Fruit fly (Drosophila melanogaster): ENCODE measurements around the gene CG3823.
A peak's percentile ranks its signal among the peaks of the same experiment; 100 is the strongest.

The CG3823 gene

DNA sequence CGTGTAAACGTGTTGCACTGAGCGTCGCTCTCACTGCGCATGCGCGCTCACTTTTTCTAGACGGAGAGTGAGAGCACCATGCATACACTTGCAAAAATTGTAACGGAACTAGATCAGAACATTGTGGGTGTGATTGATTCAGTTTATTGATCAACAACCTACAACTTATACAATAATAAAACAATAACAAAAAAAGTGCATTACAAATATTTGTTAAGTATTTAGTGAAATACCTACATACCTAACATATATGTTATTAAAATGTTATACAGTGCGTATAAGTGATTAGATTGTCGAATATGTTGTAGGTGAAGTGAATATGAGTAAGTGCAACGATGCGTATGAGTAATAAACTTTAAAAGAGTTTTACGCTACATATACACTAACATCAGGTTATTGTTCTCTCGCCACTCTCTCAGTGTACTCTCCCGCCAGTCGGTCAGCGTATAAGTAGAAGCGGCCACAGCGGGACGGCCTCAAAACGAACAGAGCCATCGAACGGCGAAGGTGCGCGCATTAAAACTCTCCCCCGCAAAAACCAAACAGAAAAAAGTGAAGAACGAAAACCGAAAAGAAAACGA is 26.7 kb downstream of the CG3823 start, which contains the start of gene CG42240 (continued):
- peak; percentile 72 for TF ChIP-seq dmrt11E (tag; optimal IDR thresholded peaks at IDR 0.05)
- no peak for TF ChIP-seq CG42726 (GFP tag; IDR thresholded peaks at IDR 0.05; ENCODE audit: partially characterized antibody)
- peak; percentile 56 for TF ChIP-seq tx (GFP tag; optimal IDR thresholded peaks at IDR 0.05)
- TF ChIP-seq dan (GFP tag; IDR thresholded peaks at IDR 0.05), result peak; percentile 4; the same call in 1 of the 2 replicates
- TF ChIP-seq CG31388 (GFP tag; optimal IDR thresholded peaks at IDR 0.05), result peak; percentile 81
- peak; percentile 59; the same call in 1 of the 2 replicates for TF ChIP-seq E2f2 (GFP tag; IDR thresholded peaks at IDR 0.05)
- TF ChIP-seq B-H2 (GFP tag; optimal IDR thresholded peaks at IDR 0.05), result peak; percentile 57
- no peak for TF ChIP-seq nerfin-2 (GFP tag; IDR thresholded peaks at IDR 0.05; ENCODE audit: partially characterized antibody)
- 0 out of 3 replicates have a peak, but pooled peaks have one; percentile 48 for TF ChIP-seq ken (GFP tag; IDR thresholded peaks at IDR 0.05)
- TF ChIP-seq CG12104 (GFP tag; optimal IDR thresholded peaks at IDR 0.05), result peak; percentile 91
- peak; percentile 86 for TF ChIP-seq esg (GFP tag; conservative IDR thresholded peaks at IDR 0.05)
- TF ChIP-seq CG6683 (GFP tag; optimal IDR thresholded peaks at IDR 0.05), result peak; percentile 81
- TF ChIP-seq Mes4 (GFP tag; optimal IDR thresholded peaks at IDR 0.05), result peak; percentile 82
- TF ChIP-seq CG2116 (GFP tag; optimal IDR thresholded peaks at IDR 0.05), result peak; percentile 73
- peak; percentile 61 for TF ChIP-seq disco-r (GFP tag; optimal IDR thresholded peaks at IDR 0.05)
- peak; percentile 71; the same call in 1 of the 2 replicates for TF ChIP-seq stc (GFP tag; IDR thresholded peaks at IDR 0.05)
- peak; percentile 16 for TF ChIP-seq sima (GFP tag; optimal IDR thresholded peaks at IDR 0.05)
- TF ChIP-seq CG11560 (tag; IDR thresholded peaks at IDR 0.05), result peak; percentile 60; the same call in 2 of the 3 replicates
- TF ChIP-seq grn (GFP tag; optimal IDR thresholded peaks at IDR 0.05), result no peak
- peak; percentile 80 for TF ChIP-seq Atf-2 (GFP tag; optimal IDR thresholded peaks at IDR 0.05)
- TF ChIP-seq Mad (GFP tag; optimal IDR thresholded peaks at IDR 0.05), result peak; percentile 61
- peak; percentile 81 for TF ChIP-seq lbe (GFP tag; optimal IDR thresholded peaks at IDR 0.05)
- TF ChIP-seq Dad (GFP tag; optimal IDR thresholded peaks at IDR 0.05), result peak; percentile 65
- no peak for TF ChIP-seq yki (optimal IDR thresholded peaks at IDR 0.05)
- TF ChIP-seq cato (GFP tag; optimal IDR thresholded peaks at IDR 0.05; ENCODE audit: borderline replicate concordance), result peak; percentile 81
- peak; percentile 78 for TF ChIP-seq CG12071 (GFP tag; optimal IDR thresholded peaks at IDR 0.05)
- peak; percentile 70 for TF ChIP-seq CG1647 (GFP tag; optimal IDR thresholded peaks at IDR 0.05)
- peak; percentile 75 for TF ChIP-seq CG15514 (GFP tag; optimal IDR thresholded peaks at IDR 0.05)
- TF ChIP-seq aop (GFP tag; IDR thresholded peaks at IDR 0.05), result no peak
- peak; percentile 72 for TF ChIP-seq onecut (GFP tag; IDR thresholded peaks at IDR 0.05)
- peak; percentile 74 for TF ChIP-seq slbo (GFP tag; IDR thresholded peaks at IDR 0.05)
- TF ChIP-seq wek (GFP tag; optimal IDR thresholded peaks at IDR 0.05), result peak; percentile 68
- TF ChIP-seq Poxn (GFP tag; IDR thresholded peaks at IDR 0.05), result no peak
- peak; percentile 16 for TF ChIP-seq MTF-1 (GFP tag; optimal IDR thresholded peaks at IDR 0.05; ENCODE audit: borderline replicate concordance)
- peak; percentile 89 for TF ChIP-seq Drgx (GFP tag; IDR thresholded peaks at IDR 0.05)
- TF ChIP-seq sens (GFP tag), result peak; percentile 99
- peak; percentile 60; the same call in 1 of the 3 replicates for TF ChIP-seq CG2889 (GFP tag; IDR thresholded peaks at IDR 0.05)
- peak; percentile 76 for TF ChIP-seq CG17568 (GFP tag; optimal IDR thresholded peaks at IDR 0.05)
- peak; percentile 40; the same call in 1 of the 2 replicates for TF ChIP-seq NFAT (GFP tag; IDR thresholded peaks at IDR 0.05)
- TF ChIP-seq sc (optimal IDR thresholded peaks at IDR 0.05), result no peak
- TF ChIP-seq sc (GFP tag; optimal IDR thresholded peaks at IDR 0.05), result peak; percentile 92
- no peak for TF ChIP-seq cas (GFP tag; IDR thresholded peaks at IDR 0.05)
- peak; percentile 96 for TF ChIP-seq nmo (GFP tag; optimal IDR thresholded peaks at IDR 0.05)
- peak; percentile 65 for TF ChIP-seq peb (GFP tag; IDR thresholded peaks at IDR 0.05)
- peak; percentile 73 for TF ChIP-seq CG3065 (GFP tag; optimal IDR thresholded peaks at IDR 0.05)
- TF ChIP-seq emc (GFP tag; optimal IDR thresholded peaks at IDR 0.05), result peak; percentile 56
- TF ChIP-seq dpn (GFP tag; optimal IDR thresholded peaks at IDR 0.05), result peak; percentile 75 to 89
- peak; percentile 88 for TF ChIP-seq CG15011 (GFP tag; optimal IDR thresholded peaks at IDR 0.05)
- TF ChIP-seq Hand (GFP tag; optimal IDR thresholded peaks at IDR 0.05), result peak; percentile 88
- TF ChIP-seq jigr1 (GFP tag; IDR thresholded peaks at IDR 0.05), result peak; percentile 67; the same call in 2 of the 3 replicates
- peak; percentile 91 for TF ChIP-seq HHEX (GFP tag; optimal IDR thresholded peaks at IDR 0.05)

Measured in whole organism, embryonic.